Fruit fly (Drosophila melanogaster) Kc167 (cell line): ENCODE data around the gene CG31516.

ENCODE experiments used
- Sin3A ChIP-seq: fragments of >200 bp; optimal IDR thresholded peaks from 2 replicates; lab custom pipeline; 2018; ENCODE audit warnings: missing external identifiers
- h ChIP-seq: fragments of >200 bp; optimal IDR thresholded peaks from 3 replicates; lab custom pipeline; 2018; ENCODE audit warnings: missing external identifiers
- psq ChIP-seq: fragments of >200 bp; optimal IDR thresholded peaks from 2 replicates; lab custom pipeline; 2017; ENCODE audit warnings: missing external identifiers

DNA sequence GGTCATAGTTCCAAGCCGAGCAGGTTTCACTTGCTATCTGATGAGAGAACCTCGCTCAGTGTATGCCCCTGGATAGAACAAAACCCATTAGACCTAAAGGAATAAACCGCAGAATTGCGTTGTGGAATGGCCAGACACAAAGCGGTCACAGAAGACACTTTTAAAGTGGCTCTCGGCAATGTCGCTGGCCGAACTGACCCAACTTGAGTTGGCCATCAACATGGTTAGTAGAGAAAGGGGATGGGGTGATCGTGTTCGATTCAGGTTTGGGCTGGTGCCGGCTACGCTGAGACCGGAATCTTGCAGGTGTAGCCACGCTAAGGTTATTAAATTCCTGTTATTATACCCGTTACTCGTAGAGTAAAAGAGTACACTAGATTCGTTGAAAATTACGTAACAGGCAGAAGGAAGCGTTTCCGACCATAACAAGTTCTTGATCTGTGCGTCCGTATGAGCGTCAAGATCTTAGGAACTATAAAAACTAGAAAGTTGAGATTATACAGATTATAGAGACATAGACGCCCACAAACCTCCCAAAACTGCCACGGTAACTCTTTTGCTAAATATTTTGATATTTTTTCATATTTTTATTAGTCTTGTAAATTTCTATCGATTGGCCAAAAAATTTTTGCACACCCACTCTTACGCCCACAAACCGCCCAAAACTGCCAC is 39.3 kb downstream of the CG31516 start:
- no peak for TF ChIP-seq h (lab: Kevin White, UChicago)
- no peak for TF ChIP-seq Sin3A
- no peak for TF ChIP-seq psq (lab: Kevin White, UChicago)
